Worm (Caenorhabditis elegans) whole organism, L4 larva: ENCODE measurements around the gene pix-1.

Source experiments
- R02D3.7 ChIP-seq: fragments of 150-350 bp; sonication (generic microtip); optimal IDR thresholded peaks from 3 replicates; lab custom pipeline; 2014; ENCODE audit warnings: missing biosample characterization, missing genetic modification characterization
- T20F7.1 ChIP-seq: fragments of 200-800 bp; sonication (Bioruptor generic); optimal IDR thresholded peaks from 2 replicates; lab custom pipeline; 2018; ENCODE audit warnings: mild to moderate bottlenecking, missing genetic modification characterization, missing compliant biosample characterization
- Y105C5A.15 ChIP-seq: fragments of 200-800 bp; sonication (Bioruptor generic); IDR thresholded peaks from 2 replicates; pipeline ENCODE4 v1.3.6; 2022; ENCODE audit warnings: missing genetic modification characterization, missing compliant biosample characterization
- Y75B8A.6 ChIP-seq: fragments of 200-800 bp; sonication (Bioruptor generic); IDR thresholded peaks from 2 replicates; pipeline ENCODE4 v1.3.6; 2022; ENCODE audit warnings: missing genetic modification reagents, missing genetic modification characterization, missing compliant biosample characterization
- aha-1 ChIP-seq: fragments of 150-350 bp; peaks from one replicate; lab custom pipeline; 2014; ENCODE audit warnings: missing biosample characterization, missing genetic modification characterization
- aly-2 ChIP-seq: sonication (generic microtip); optimal IDR thresholded peaks from 2 replicates; lab custom pipeline; 2018; ENCODE audit warnings: missing biosample characterization, missing genetic modification characterization
- attf-4 ChIP-seq: sonication (generic microtip); optimal IDR thresholded peaks from 3 replicates; lab custom pipeline; 2017; ENCODE audit warnings: missing biosample characterization, missing genetic modification characterization
- ceh-32 ChIP-seq: sonication (generic microtip); optimal IDR thresholded peaks from 2 replicates; lab custom pipeline; 2016; ENCODE audit warnings: mild to moderate bottlenecking, missing genetic modification characterization, missing compliant biosample characterization; ENCODE audit not compliant: poor library complexity
- ceh-44 ChIP-seq: fragments of 200-800 bp; sonication (Bioruptor generic); IDR thresholded peaks from 2 replicates; pipeline ENCODE4 v1.3.6; 2022; ENCODE audit warnings: missing genetic modification reagents, missing genetic modification characterization, missing compliant biosample characterization
- ces-1 ChIP-seq: fragments of 150-350 bp; sonication (generic microtip); optimal IDR thresholded peaks from 4 replicates; lab custom pipeline; 2014; ENCODE audit warnings: missing biosample characterization, missing genetic modification reagents, missing genetic modification characterization
- ctbp-1 ChIP-seq: fragments of 200-800 bp; sonication (Bioruptor generic); IDR thresholded peaks from 2 replicates; pipeline ENCODE4 v1.3.6; 2022; ENCODE audit warnings: missing genetic modification reagents, missing genetic modification characterization, missing compliant biosample characterization
- daf-16 ChIP-seq, 3 experiments: sonication (generic microtip); optimal IDR thresholded peaks; 2 replicates each; lab custom pipeline; 2016 to 2017; ENCODE audit warnings: missing genetic modification characterization in 3 of 3, missing genetic modification reagents in 3 of 3, mild to moderate bottlenecking in 2 of 3, missing compliant biosample characterization in 2 of 3, missing biosample characterization in 1 of 3, moderate library complexity in 1 of 3
- daf-8 ChIP-seq: fragments of 200-800 bp; sonication (Bioruptor generic); IDR thresholded peaks from 2 replicates; pipeline ENCODE4 v1.3.6; 2022; ENCODE audit warnings: missing genetic modification characterization, missing compliant biosample characterization
- dmd-6 ChIP-seq: fragments of 200-800 bp; sonication (Bioruptor generic); IDR thresholded peaks from 2 replicates; pipeline ENCODE4 v1.3.6; 2022; ENCODE audit warnings: missing genetic modification reagents, missing genetic modification characterization, missing compliant biosample characterization
- dmd-9 ChIP-seq: fragments of 200-800 bp; sonication (Bioruptor generic); IDR thresholded peaks from 2 replicates; pipeline ENCODE4 v1.3.6; 2022; ENCODE audit warnings: missing genetic modification reagents, missing genetic modification characterization, missing compliant biosample characterization
- duxl-1 ChIP-seq: sonication (generic microtip); optimal IDR thresholded peaks from 2 replicates; lab custom pipeline; 2016; ENCODE audit warnings: mild to moderate bottlenecking, missing genetic modification characterization, moderate library complexity, missing compliant biosample characterization; ENCODE audit not compliant: poor library complexity
- dve-1 ChIP-seq: sonication (generic microtip); optimal IDR thresholded peaks from 2 replicates; lab custom pipeline; 2017; ENCODE audit warnings: antibody characterized with exemption, mild to moderate bottlenecking, missing genetic modification characterization, missing compliant biosample characterization; ENCODE audit not compliant: insufficient read depth
- egl-43 ChIP-seq: fragments of 200-800 bp; sonication (Bioruptor generic); IDR thresholded peaks from 2 replicates; pipeline ENCODE4 v1.3.6; 2022; ENCODE audit warnings: missing genetic modification reagents, missing genetic modification characterization, missing compliant biosample characterization
- gei-8 ChIP-seq: fragments of 200-800 bp; sonication (Bioruptor generic); optimal IDR thresholded peaks from 2 replicates; lab custom pipeline; 2018; ENCODE audit warnings: mild to moderate bottlenecking, missing genetic modification characterization, missing compliant biosample characterization
- hlh-30 ChIP-seq: sonication (generic microtip); optimal IDR thresholded peaks from 2 replicates; lab custom pipeline; 2017; ENCODE audit warnings: antibody characterized with exemption, mild to moderate bottlenecking, missing genetic modification characterization, missing compliant biosample characterization; ENCODE audit not compliant: insufficient read depth
- lin-1 ChIP-seq: fragments of 200-800 bp; sonication (Bioruptor generic); IDR thresholded peaks from 2 replicates; pipeline ENCODE4 v1.3.6; 2022; ENCODE audit warnings: missing genetic modification reagents, missing genetic modification characterization, missing compliant biosample characterization
- lin-13 ChIP-seq: fragments of 150-350 bp; optimal IDR thresholded peaks from 2 replicates; lab custom pipeline; 2014; ENCODE audit warnings: missing biosample characterization, missing genetic modification reagents, missing genetic modification characterization
- lin-15B ChIP-seq: fragments of 150-350 bp; sonication (generic microtip); optimal IDR thresholded peaks from 3 replicates; lab custom pipeline; 2014; ENCODE audit warnings: missing biosample characterization, missing genetic modification characterization
- lin-29 ChIP-seq: fragments of 200-800 bp; sonication (Bioruptor generic); IDR thresholded peaks from 2 replicates; pipeline ENCODE4 v1.3.6; 2022; ENCODE audit warnings: missing genetic modification reagents, missing genetic modification characterization, missing compliant biosample characterization
- lin-38 ChIP-seq: fragments of 200-800 bp; sonication (Bioruptor generic); IDR thresholded peaks from 2 replicates; pipeline ENCODE4 v1.3.6; 2022; ENCODE audit warnings: missing genetic modification reagents, missing genetic modification characterization, missing compliant biosample characterization
- lir-3 ChIP-seq: sonication (generic microtip); optimal IDR thresholded peaks from 2 replicates; lab custom pipeline; 2016; ENCODE audit warnings: mild to moderate bottlenecking, missing genetic modification characterization, missing compliant biosample characterization
- madf-5 ChIP-seq, 2 experiments: fragments of 200-800 bp; sonication (Bioruptor generic); IDR thresholded peaks; 2 replicates each; pipeline ENCODE4 v1.3.6; 2022; ENCODE audit warnings: missing compliant biosample characterization in 2 of 2, missing genetic modification characterization in 2 of 2
- mes-2 ChIP-seq: sonication (generic microtip); optimal IDR thresholded peaks from 2 replicates; lab custom pipeline; 2016; ENCODE audit warnings: missing genotype, mild to moderate bottlenecking, missing genetic modification characterization, missing compliant biosample characterization; ENCODE audit not compliant: poor library complexity, severe bottlenecking
- nhr-10 ChIP-seq: fragments of 150-350 bp; optimal IDR thresholded peaks from 2 replicates; lab custom pipeline; 2014; ENCODE audit warnings: missing biosample characterization, missing genetic modification characterization
- nhr-28 ChIP-seq: fragments of 150-350 bp; optimal IDR thresholded peaks from 2 replicates; lab custom pipeline; 2014; ENCODE audit warnings: missing biosample characterization, missing genetic modification characterization
- nhr-6 ChIP-seq: fragments of 150-350 bp; optimal IDR thresholded peaks from 2 replicates; lab custom pipeline; 2014; ENCODE audit warnings: missing biosample characterization, missing genetic modification characterization
- nhr-76 ChIP-seq: fragments of 150-350 bp; optimal IDR thresholded peaks from 2 replicates; lab custom pipeline; 2014; ENCODE audit warnings: missing biosample characterization, missing genetic modification characterization
- nhr-77 ChIP-seq: fragments of 150-350 bp; optimal IDR thresholded peaks from 2 replicates; lab custom pipeline; 2014; ENCODE audit warnings: missing biosample characterization, missing genetic modification characterization
- pha-4 ChIP-seq, 2 experiments: fragments of 150-350 bp in 1 of 2; fragments of 200-800 bp in 1 of 2; sonication (Bioruptor generic) in 1 of 2; IDR thresholded peaks in 1 of 2; optimal IDR thresholded peaks in 1 of 2; 2 replicates each; pipeline versions ENCODE4 v1.3.6 to Lab custom; 2014 to 2022; ENCODE audit warnings: missing genetic modification characterization in 2 of 2, missing genetic modification reagents in 2 of 2, missing biosample characterization in 1 of 2, missing compliant biosample characterization in 1 of 2
- php-3 ChIP-seq: fragments of 200-800 bp; sonication (Bioruptor generic); IDR thresholded peaks from 2 replicates; pipeline ENCODE4 v1.3.6; 2022; ENCODE audit warnings: missing genetic modification reagents, missing genetic modification characterization, missing compliant biosample characterization
- pqm-1 ChIP-seq: sonication (generic microtip); optimal IDR thresholded peaks from 2 replicates; lab custom pipeline; 2017; ENCODE audit warnings: missing biosample characterization, missing genetic modification characterization
- set-16 ChIP-seq: fragments of 200-800 bp; sonication (Bioruptor generic); IDR thresholded peaks from 2 replicates; pipeline ENCODE4 v1.3.6; 2022; ENCODE audit warnings: missing genetic modification reagents, missing genetic modification characterization, missing compliant biosample characterization
- snpc-1.2 ChIP-seq: fragments of 200-800 bp; sonication (Bioruptor generic); IDR thresholded peaks from 2 replicates; pipeline ENCODE4 v1.3.6; 2022; ENCODE audit warnings: missing genetic modification reagents, missing genetic modification characterization, missing compliant biosample characterization
- snpc-4 ChIP-seq: fragments of 150-350 bp; optimal IDR thresholded peaks from 2 replicates; lab custom pipeline; 2014; ENCODE audit warnings: missing biosample characterization, missing genetic modification characterization
- spr-1 ChIP-seq: sonication (generic microtip); optimal IDR thresholded peaks from 2 replicates; lab custom pipeline; 2016; ENCODE audit warnings: mild to moderate bottlenecking, missing genetic modification characterization, missing compliant biosample characterization
- unc-130 ChIP-seq: sonication (generic microtip); optimal IDR thresholded peaks from 2 replicates; lab custom pipeline; 2016; ENCODE audit warnings: missing genetic modification reagents, missing genetic modification characterization, missing compliant biosample characterization
- unc-39 ChIP-seq: sonication (generic microtip); optimal IDR thresholded peaks from 2 replicates; lab custom pipeline; 2017; ENCODE audit warnings: missing biosample characterization, missing genetic modification characterization
- unc-62 ChIP-seq, 3 experiments: fragments of 150-350 bp in 1 of 3; sonication (generic microtip); optimal IDR thresholded peaks in 2 of 3; peaks in 1 of 3; 1 replicate in 1 of 3; 2 replicates in 2 of 3; lab custom pipeline; 2014 to 2017; ENCODE audit warnings: missing biosample characterization in 3 of 3, missing genetic modification characterization in 3 of 3, missing genetic modification reagents in 3 of 3, missing genotype in 1 of 3
- zfp-2 ChIP-seq: sonication (generic microtip); optimal IDR thresholded peaks from 2 replicates; lab custom pipeline; 2016; ENCODE audit warnings: mild to moderate bottlenecking, missing genetic modification characterization, missing compliant biosample characterization
- zip-11 ChIP-seq: fragments of 200-800 bp; sonication (Bioruptor generic); IDR thresholded peaks from 2 replicates; pipeline ENCODE4 v1.3.6; 2022; ENCODE audit warnings: missing genetic modification characterization, missing compliant biosample characterization

pix-1 gene

DNA sequence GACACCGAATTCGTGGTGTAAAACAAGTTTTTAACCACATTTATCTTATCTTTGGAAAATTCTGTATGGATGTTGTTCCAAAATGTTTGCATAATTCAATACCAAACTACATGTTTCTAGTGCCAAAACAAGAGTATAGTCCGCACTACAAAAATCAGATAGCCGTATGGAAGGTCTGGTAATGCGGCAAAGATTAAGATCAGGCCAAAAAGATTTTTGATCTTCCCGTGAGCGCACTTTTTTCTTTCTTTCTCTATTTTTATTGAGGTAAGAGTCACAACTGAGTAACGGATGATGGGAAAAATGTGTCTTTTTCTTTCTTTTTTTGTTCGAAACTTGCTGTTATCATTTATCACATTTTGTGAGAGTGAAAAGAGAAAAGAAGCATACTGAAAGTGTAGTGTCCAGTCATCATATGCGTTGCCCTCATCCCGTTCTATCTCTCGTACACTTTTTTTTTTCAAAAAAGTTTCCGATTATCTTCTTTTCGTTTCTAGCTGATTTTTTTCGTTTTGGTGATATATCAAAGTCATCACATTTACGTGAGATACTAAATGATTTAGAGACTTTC, 17.5 kb downstream of the pix-1 start (continued):
- no peak for TF ChIP-seq egl-43

DNA sequence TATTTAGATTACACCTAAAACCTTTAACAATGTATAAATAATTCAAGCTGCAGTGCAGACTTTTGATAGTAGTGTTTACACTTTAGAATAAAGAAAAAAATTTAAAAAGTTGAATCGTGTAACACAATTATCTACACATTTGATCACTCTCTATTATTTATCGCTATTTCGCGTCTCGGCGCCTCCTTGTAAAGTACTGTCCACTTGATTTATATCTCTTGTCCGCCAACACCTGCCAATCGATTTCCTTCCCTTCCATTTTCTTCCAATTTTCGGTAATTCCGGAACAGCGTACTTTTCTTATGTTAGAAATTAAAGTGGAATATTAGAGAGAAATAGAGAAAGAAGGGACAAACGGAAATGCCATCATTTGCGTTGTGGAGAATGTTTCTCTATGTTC, 18.5 kb downstream of the pix-1 start:
- peak; percentile 3 for TF ChIP-seq mes-2 (tag; lab: Kevin White, UChicago)
- TF ChIP-seq nhr-6, result no peak
- TF ChIP-seq daf-8 (GFP tag; lab: Robert Waterston, UW), result no peak
- no peak for TF ChIP-seq pha-4 (GFP tag; IDR thresholded peaks at IDR 0.05; lab: Robert Waterston, UW)
- TF ChIP-seq pha-4 (tag; optimal IDR thresholded peaks at IDR 0.05; lab: Kevin White, UChicago), result no peak
- TF ChIP-seq aha-1 (tag; lab: Kevin White, UChicago), result peak; percentile 77
- no peak for TF ChIP-seq lin-1 (GFP tag; lab: Robert Waterston, UW)
- TF ChIP-seq php-3 (GFP tag; lab: Robert Waterston, UW), result peak; percentile 61; the same call in 1 of the 2 replicates
- TF ChIP-seq nhr-76 (tag; lab: Kevin White, UChicago), result no peak
- no peak for TF ChIP-seq duxl-1 (tag; lab: Kevin White, UChicago)
- TF ChIP-seq lir-3 (tag; lab: Kevin White, UChicago), result no peak
- TF ChIP-seq daf-16 (GFP tag; optimal IDR thresholded peaks at IDR 0.05; lab: Kevin White, UChicago), result no peak
- TF ChIP-seq daf-16 (tag; optimal IDR thresholded peaks at IDR 0.05; lab: Kevin White, UChicago), result peak; percentile 19

ce11 chrX:13746231-13746630, 19.1 kb downstream of the pix-1 start:
- no peak for TF ChIP-seq nhr-77 (tag; lab: Kevin White, UChicago)
- TF ChIP-seq spr-1, result no peak
- no peak for TF ChIP-seq ces-1 (GFP tag; lab: Kevin White, UChicago)
- no peak for TF ChIP-seq unc-130 (GFP tag; lab: Kevin White, UChicago)
- peak; percentile 42 for TF ChIP-seq hlh-30 (tag; lab: Kevin White, UChicago)
- no peak for TF ChIP-seq zfp-2
- TF ChIP-seq pqm-1 (tag; lab: Kevin White, UChicago), result peak; percentile 20
- TF ChIP-seq nhr-28 (tag; lab: Kevin White, UChicago), result peak; percentile 15
- no peak for TF ChIP-seq ctbp-1 (GFP tag; lab: Robert Waterston, UW)
- TF ChIP-seq gei-8 (GFP tag; lab: Kevin White, UChicago), result no peak
- TF ChIP-seq lin-15B, result no peak
- TF ChIP-seq lin-38 (GFP tag; lab: Robert Waterston, UW), result no peak
- no peak for TF ChIP-seq aly-2 (tag; lab: Kevin White, UChicago)
- no peak for TF ChIP-seq zip-11 (GFP tag; lab: Robert Waterston, UW)
- no peak for TF ChIP-seq snpc-1.2 (GFP tag; lab: Robert Waterston, UW)
- TF ChIP-seq aha-1 (tag; lab: Kevin White, UChicago), result no peak
- TF ChIP-seq dmd-9 (GFP tag; lab: Robert Waterston, UW), result no peak
- TF ChIP-seq unc-62 (GFP tag; optimal IDR thresholded peaks at IDR 0.05 in 1 of 2; lab: Kevin White, UChicago), result no peak
- TF ChIP-seq unc-62 (tag; optimal IDR thresholded peaks at IDR 0.05; lab: Kevin White, UChicago), result no peak
- TF ChIP-seq dmd-6 (GFP tag; lab: Robert Waterston, UW), result peak; percentile 79
- no peak for TF ChIP-seq ceh-32 (tag; lab: Kevin White, UChicago)
- no peak for TF ChIP-seq lir-3 (tag; lab: Kevin White, UChicago)
- no peak for TF ChIP-seq ceh-44
- TF ChIP-seq Y105C5A.15 (GFP tag; lab: Robert Waterston, UW), result no peak
- no peak for TF ChIP-seq daf-16 (GFP tag; optimal IDR thresholded peaks at IDR 0.05; lab: Kevin White, UChicago)
- TF ChIP-seq daf-16 (tag; optimal IDR thresholded peaks at IDR 0.05; lab: Kevin White, UChicago), result peak; percentile 70
- no peak for TF ChIP-seq attf-4 (tag; lab: Kevin White, UChicago)
- no peak for TF ChIP-seq R02D3.7 (tag; lab: Kevin White, UChicago)
- no peak for TF ChIP-seq Y75B8A.6 (GFP tag; lab: Robert Waterston, UW)
- no peak for TF ChIP-seq snpc-4
- TF ChIP-seq madf-5 (GFP tag; IDR thresholded peaks at IDR 0.05; lab: Robert Waterston, UW), result no peak
- TF ChIP-seq T20F7.1 (GFP tag; lab: Kevin White, UChicago), result no peak
- TF ChIP-seq set-16 (GFP tag; lab: Robert Waterston, UW), result no peak
- no peak for TF ChIP-seq nhr-10 (tag; lab: Kevin White, UChicago)
- no peak for TF ChIP-seq lin-29
- TF ChIP-seq unc-39, result no peak
- no peak for TF ChIP-seq nhr-76 (tag; lab: Kevin White, UChicago)
- TF ChIP-seq dve-1 (tag; lab: Kevin White, UChicago), result peak; percentile 8
- TF ChIP-seq lin-13, result no peak
